Worm (Caenorhabditis elegans) whole organism, L4 larva: ENCODE measurements around the gene sra-28.

Source experiments
- Y5F2A.4 ChIP-seq: fragments of 200-800 bp; sonication (Bioruptor generic); optimal IDR thresholded peaks from 2 replicates; lab custom pipeline; 2018; ENCODE audit warnings: mild to moderate bottlenecking, missing genetic modification characterization, missing compliant biosample characterization
- aly-2 ChIP-seq: sonication (generic microtip); optimal IDR thresholded peaks from 2 replicates; lab custom pipeline; 2018; ENCODE audit warnings: missing biosample characterization, missing genetic modification characterization
- ceh-28 ChIP-seq: fragments of 150-350 bp; optimal IDR thresholded peaks from 2 replicates; lab custom pipeline; 2014; ENCODE audit warnings: missing biosample characterization, missing genetic modification reagents, missing genetic modification characterization
- daf-16 ChIP-seq, 3 experiments: sonication (generic microtip); optimal IDR thresholded peaks; 2 replicates each; lab custom pipeline; 2016 to 2017; ENCODE audit warnings: missing genetic modification characterization in 3 of 3, missing genetic modification reagents in 3 of 3, mild to moderate bottlenecking in 2 of 3, missing compliant biosample characterization in 2 of 3, missing biosample characterization in 1 of 3, moderate library complexity in 1 of 3
- dpl-1 ChIP-seq: fragments of 150-350 bp; optimal IDR thresholded peaks from 2 replicates; lab custom pipeline; 2014; ENCODE audit warnings: missing biosample characterization, missing genetic modification reagents, missing genetic modification characterization
- lsy-2 ChIP-seq, 2 experiments: fragments of 150-350 bp in 1 of 2; sonication (generic microtip) in 1 of 2; optimal IDR thresholded peaks; 2 replicates each; lab custom pipeline; 2014 to 2017; ENCODE audit warnings: missing biosample characterization in 2 of 2, missing genetic modification characterization in 2 of 2
- mdt-29 ChIP-seq: fragments of 200-800 bp; sonication (Bioruptor generic); IDR thresholded peaks from 2 replicates; pipeline ENCODE4 v1.3.6; 2022; ENCODE audit warnings: missing genetic modification reagents, missing genetic modification characterization, missing compliant biosample characterization
- mep-1 ChIP-seq: fragments of 150-350 bp; sonication (generic microtip); optimal IDR thresholded peaks from 3 replicates; lab custom pipeline; 2014; ENCODE audit warnings: missing biosample characterization, missing genetic modification characterization
- mes-2 ChIP-seq: sonication (generic microtip); optimal IDR thresholded peaks from 2 replicates; lab custom pipeline; 2016; ENCODE audit warnings: missing genotype, mild to moderate bottlenecking, missing genetic modification characterization, missing compliant biosample characterization; ENCODE audit not compliant: poor library complexity, severe bottlenecking
- nhr-25 ChIP-seq: sonication (generic microtip); optimal IDR thresholded peaks from 2 replicates; lab custom pipeline; 2017; ENCODE audit warnings: missing genetic modification characterization, mild to moderate bottlenecking, missing compliant biosample characterization, antibody characterized with exemption, moderate library complexity, borderline replicate concordance; ENCODE audit not compliant: insufficient read depth
- nhr-77 ChIP-seq: fragments of 150-350 bp; optimal IDR thresholded peaks from 2 replicates; lab custom pipeline; 2014; ENCODE audit warnings: missing biosample characterization, missing genetic modification characterization
- spr-1 ChIP-seq: sonication (generic microtip); optimal IDR thresholded peaks from 2 replicates; lab custom pipeline; 2016; ENCODE audit warnings: mild to moderate bottlenecking, missing genetic modification characterization, missing compliant biosample characterization
- unc-62 ChIP-seq, 3 experiments: fragments of 150-350 bp in 1 of 3; sonication (generic microtip); optimal IDR thresholded peaks in 2 of 3; peaks in 1 of 3; 1 replicate in 1 of 3; 2 replicates in 2 of 3; lab custom pipeline; 2014 to 2017; ENCODE audit warnings: missing biosample characterization in 3 of 3, missing genetic modification characterization in 3 of 3, missing genetic modification reagents in 3 of 3, missing genotype in 1 of 3
- zip-11 ChIP-seq: fragments of 200-800 bp; sonication (Bioruptor generic); IDR thresholded peaks from 2 replicates; pipeline ENCODE4 v1.3.6; 2022; ENCODE audit warnings: missing genetic modification characterization, missing compliant biosample characterization

- TF ChIP-seq mep-1 (tag; lab: Kevin White, UChicago) (no peak), Y5F2A.4 (GFP tag; lab: Kevin White, UChicago) (no peak), nhr-77 (tag; lab: Kevin White, UChicago) (peak; percentile 1), spr-1 (no peak), dpl-1 (GFP tag; lab: Kevin White, UChicago) (no peak), daf-16 (GFP tag; optimal IDR thresholded peaks at IDR 0.05; lab: Kevin White, UChicago) (no peak), daf-16 (tag; optimal IDR thresholded peaks at IDR 0.05; lab: Kevin White, UChicago) (peak; percentile 46), mes-2 (tag; lab: Kevin White, UChicago) (no peak), zip-11 (no peak), ceh-28 (tag; lab: Kevin White, UChicago) (no peak), mdt-29 (GFP tag; lab: Robert Waterston, UW) (no peak), nhr-25 (no peak), aly-2 (tag; lab: Kevin White, UChicago) (no peak), lsy-2 (tag; optimal IDR thresholded peaks at IDR 0.05; lab: Kevin White, UChicago) (no peak), unc-62 (GFP tag; optimal IDR thresholded peaks at IDR 0.05 in 1 of 2; lab: Kevin White, UChicago) (no peak), unc-62 (tag; optimal IDR thresholded peaks at IDR 0.05; lab: Kevin White, UChicago) (no peak)
These were observed 42.6 kb upstream of the sra-28 start for ce11 chrII:6616135-6616534.
